Fruit fly (Drosophila melanogaster): ENCODE measurements around the gene CG34283.

DNA sequence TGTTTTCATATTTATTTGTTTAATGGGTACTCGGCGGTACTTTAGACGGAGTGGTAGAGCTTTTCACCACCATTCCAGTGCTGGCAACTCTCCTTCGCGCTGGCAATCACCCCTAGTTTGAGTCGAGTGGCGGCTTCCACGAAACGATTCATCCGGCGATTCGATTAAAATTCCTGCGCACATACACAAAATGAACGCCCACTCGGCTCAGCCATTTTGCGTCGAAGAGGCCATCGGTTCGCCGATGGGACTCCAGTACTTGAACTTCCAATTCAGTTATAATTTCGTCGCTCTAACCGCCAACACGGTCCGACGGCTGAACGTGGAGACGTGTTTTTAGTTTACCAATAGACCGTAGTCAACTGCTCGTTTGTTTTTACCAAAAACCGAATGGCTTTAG, 42.1 kb downstream of the CG34283 start, which contains the start of the genes CG46318 and ChT:
- TF ChIP-seq CG17806 (tag; optimal IDR thresholded peaks at IDR 0.05): no peak
- no peak for TF ChIP-seq gl (tag; optimal IDR thresholded peaks at IDR 0.05)
